Fruit fly (Drosophila melanogaster): ENCODE measurements around the gene CG34175.

- TF ChIP-seq croc (GFP tag; conservative IDR thresholded peaks at IDR 0.05) (no peak), D19A (tag; optimal IDR thresholded peaks at IDR 0.05) (no peak), gt (GFP tag; IDR thresholded peaks at IDR 0.05) (no peak), run (tag; optimal IDR thresholded peaks at IDR 0.05) (no peak), so (GFP tag; IDR thresholded peaks at IDR 0.05) (no peak), prd (optimal IDR thresholded peaks at IDR 0.05) (no peak), prd (GFP tag; IDR thresholded peaks at IDR 0.05) (no peak), Hr3 (GFP tag; optimal IDR thresholded peaks at IDR 0.05) (no peak), CG33557 (GFP tag; optimal IDR thresholded peaks at IDR 0.05) (no peak), gsb (GFP tag; IDR thresholded peaks at IDR 0.05) (no peak), bigmax (GFP tag; optimal IDR thresholded peaks at IDR 0.05) (no peak), NC2β (GFP tag; optimal IDR thresholded peaks at IDR 0.05) (no peak), CG14860 (GFP tag; IDR thresholded peaks at IDR 0.05; ENCODE audit: partially characterized antibody) (no peak), CG8924 (tag; optimal IDR thresholded peaks at IDR 0.05) (no peak), Dfd (GFP tag; optimal IDR thresholded peaks at IDR 0.05) (no peak)
Measured at dm6 chr2L:3387643-3388042, 10.2 kb upstream of the CG34175 start, which contains the start of gene Sfp23F.
